Fruit fly (Drosophila melanogaster) whole organism, prepupa: ENCODE data around the gene Rel.

Experiments
- CG11762 ChIP-seq: fragments of 200-800 bp; sonication (Bioruptor generic); optimal IDR thresholded peaks from 3 replicates; lab custom pipeline; 2016; ENCODE audit warnings: missing biosample characterization, missing genetic modification characterization; ENCODE audit not compliant: insufficient read depth
- CG11902 ChIP-seq: fragments of 200-800 bp; sonication (Bioruptor generic); optimal IDR thresholded peaks from 3 replicates; lab custom pipeline; 2016; ENCODE audit warnings: missing biosample characterization, missing genetic modification characterization
- CG1621 ChIP-seq: fragments of 200-800 bp; sonication (Bioruptor generic); optimal IDR thresholded peaks from 3 replicates; lab custom pipeline; 2018; ENCODE audit warnings: missing biosample characterization, mild to moderate bottlenecking, missing genetic modification characterization
- CG16779 ChIP-seq: fragments of 200-800 bp; sonication (Bioruptor generic); optimal IDR thresholded peaks from 3 replicates; lab custom pipeline; 2017; ENCODE audit warnings: missing biosample characterization, mild to moderate bottlenecking, missing genetic modification characterization
- CG8119 ChIP-seq: fragments of 200-800 bp; sonication (Bioruptor generic); IDR thresholded peaks from 3 replicates; pipeline ENCODE4 v1.3.6; 2022; ENCODE audit warnings: missing biosample characterization, missing genetic modification characterization
- CG8319 ChIP-seq: fragments of 200-800 bp; sonication (Bioruptor generic); optimal IDR thresholded peaks from 3 replicates; lab custom pipeline; 2016; ENCODE audit warnings: missing biosample characterization, missing genetic modification characterization
- Eip75B ChIP-seq: fragments of 200-800 bp; sonication (Bioruptor generic); optimal IDR thresholded peaks from 3 replicates; lab custom pipeline; 2016; ENCODE audit warnings: missing biosample characterization, missing genetic modification characterization
- Hr38 ChIP-seq: sonication (Bioruptor generic); optimal IDR thresholded peaks from 2 replicates; lab custom pipeline; 2016; ENCODE audit warnings: missing biosample characterization, missing genetic modification characterization
- Hr39 ChIP-seq: fragments of 200-800 bp; sonication (Bioruptor generic); optimal IDR thresholded peaks from 2 replicates; lab custom pipeline; 2016; ENCODE audit warnings: missing biosample characterization, missing genetic modification characterization
- dac ChIP-seq: fragments of 200-800 bp; sonication (Bioruptor generic); optimal IDR thresholded peaks from 2 replicates; lab custom pipeline; 2017; ENCODE audit warnings: missing biosample characterization, mild to moderate bottlenecking, missing genetic modification characterization
- fd59A ChIP-seq: fragments of 200-800 bp; sonication (Bioruptor generic); optimal IDR thresholded peaks from 2 replicates; lab custom pipeline; 2017; ENCODE audit warnings: missing biosample characterization, mild to moderate bottlenecking, missing genetic modification characterization, missing genetic modification reagents
- fd85E ChIP-seq: fragments of 200-800 bp; sonication (Bioruptor generic); optimal IDR thresholded peaks from 3 replicates; lab custom pipeline; 2016; ENCODE audit warnings: missing biosample characterization, missing genetic modification characterization
- fkh ChIP-seq: fragments of 200-800 bp; sonication (Bioruptor generic); optimal IDR thresholded peaks from 3 replicates; lab custom pipeline; 2017; ENCODE audit warnings: missing biosample characterization, mild to moderate bottlenecking, missing genetic modification characterization, moderate library complexity
- vri ChIP-seq: fragments of 200-800 bp; sonication (Bioruptor generic); optimal IDR thresholded peaks from 3 replicates; lab custom pipeline; 2016; ENCODE audit warnings: missing biosample characterization, mild to moderate bottlenecking, missing genetic modification characterization

DNA sequence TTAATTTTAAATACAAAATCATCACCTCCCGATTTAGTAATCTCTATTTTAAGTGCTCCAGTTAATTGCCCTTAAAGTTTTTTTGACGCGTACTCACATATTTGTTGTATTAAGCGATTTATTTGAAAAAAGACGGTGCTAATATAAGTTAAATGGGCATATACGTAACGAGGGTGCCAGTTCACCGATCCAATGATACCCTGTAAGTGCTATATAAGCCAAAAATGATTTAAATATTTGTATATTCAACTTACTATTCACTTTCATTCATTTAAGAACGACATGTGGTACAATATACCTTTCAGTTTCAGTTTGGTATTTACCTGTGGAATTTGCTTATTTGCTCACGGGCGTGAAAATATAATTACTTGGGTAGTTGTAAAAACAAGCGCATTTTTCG is 45.2 kb downstream of the Rel start:
- TF ChIP-seq dac (GFP tag; lab: Kevin White, UChicago) (no peak), CG8319 (GFP tag; lab: Kevin White, UChicago) (no peak), Hr39 (GFP tag; lab: Kevin White, UChicago) (no peak), Eip75B (GFP tag; lab: Kevin White, UChicago) (no peak), CG11762 (GFP tag; lab: Kevin White, UChicago) (no peak), CG16779 (tag; lab: Kevin White, UChicago) (no peak), CG11902 (no peak), CG8119 (GFP tag; lab: Robert Waterston, UW) (no peak), Hr38 (GFP tag; lab: Kevin White, UChicago) (no peak), CG1621 (tag; lab: Kevin White, UChicago) (no peak), fkh (GFP tag; lab: Kevin White, UChicago) (peak; percentile 19), vri (GFP tag; lab: Kevin White, UChicago) (no peak), fd85E (GFP tag; lab: Kevin White, UChicago) (no peak), fd59A (no peak)
